Worm (Caenorhabditis elegans): ENCODE data around the gene F31E3.2.

ce11 chrIII:6953373-6953772, 20.4 kb upstream of the F31E3.2 start:
- TF ChIP-seq him-1 (tag; optimal IDR thresholded peaks at IDR 0.05), result no peak
- TF ChIP-seq dao-5 (tag; optimal IDR thresholded peaks at IDR 0.05), result no peak
- TF ChIP-seq W03F9.2 (tag; optimal IDR thresholded peaks at IDR 0.05), result no peak
